Fruit fly (Drosophila melanogaster) whole organism, embryonic: Measurements from ENCODE around the gene dysf.
A peak's percentile ranks its signal among the peaks of the same experiment; 100 is the strongest.

ENCODE experiments used
- Ada2b ChIP-seq: fragments of 200-800 bp; sonication (Bioruptor generic); IDR thresholded peaks from 2 replicates; pipeline ENCODE4 v1.3.6; 2022; ENCODE audit warnings: missing biosample characterization, missing genetic modification characterization
- CG10321 ChIP-seq: fragments of 200-800 bp; sonication (Bioruptor generic); IDR thresholded peaks from 2 replicates; pipeline ENCODE4 v1.3.6; 2022; ENCODE audit warnings: missing biosample characterization, missing genetic modification characterization
- CG10431 ChIP-seq: fragments of 200-800 bp; sonication (Bioruptor generic); optimal IDR thresholded peaks from 3 replicates; lab custom pipeline; 2018; ENCODE audit warnings: missing biosample characterization, mild to moderate bottlenecking, missing genetic modification characterization
- CG11093 ChIP-seq: fragments of 200-800 bp; sonication (Bioruptor generic); IDR thresholded peaks from 3 replicates; pipeline ENCODE4 v1.3.6; 2022; ENCODE audit warnings: missing biosample characterization, missing genetic modification characterization
- CG12071 ChIP-seq: fragments of 200-800 bp; sonication (Bioruptor generic); optimal IDR thresholded peaks from 3 replicates; lab custom pipeline; 2018; ENCODE audit warnings: missing biosample characterization, mild to moderate bottlenecking, missing genetic modification characterization
- CG12155 ChIP-seq: fragments of 200-800 bp; sonication (Bioruptor generic); optimal IDR thresholded peaks from 3 replicates; lab custom pipeline; 2016; ENCODE audit warnings: missing biosample characterization, missing genetic modification characterization
- CG13424 ChIP-seq: fragments of 200-800 bp; sonication (Bioruptor generic); optimal IDR thresholded peaks from 2 replicates; lab custom pipeline; 2019; ENCODE audit warnings: missing biosample characterization, mild to moderate bottlenecking, missing genetic modification characterization, moderate library complexity
- CG16813 ChIP-seq: fragments of 200-800 bp; sonication (Bioruptor generic); IDR thresholded peaks from 3 replicates; pipeline ENCODE4 v1.3.6; 2022; ENCODE audit warnings: missing biosample characterization, missing genetic modification characterization; ENCODE audit not compliant: partially characterized antibody
- CG16863 ChIP-seq: fragments of 200-800 bp; sonication (Bioruptor generic); optimal IDR thresholded peaks from 3 replicates; lab custom pipeline; 2016; ENCODE audit warnings: missing biosample characterization, missing genetic modification characterization
- CG17328 ChIP-seq: fragments of 200-800 bp; sonication (Bioruptor generic); IDR thresholded peaks from 2 replicates; pipeline ENCODE4 v1.3.6; 2022; ENCODE audit warnings: missing biosample characterization, missing genetic modification characterization
- CG18764 ChIP-seq: fragments of 200-800 bp; sonication (Bioruptor generic); optimal IDR thresholded peaks from 3 replicates; lab custom pipeline; 2016; ENCODE audit warnings: missing biosample characterization, missing genetic modification characterization
- CG30431 ChIP-seq: fragments of 200-800 bp; sonication (Bioruptor generic); optimal IDR thresholded peaks from 2 replicates; lab custom pipeline; 2017; ENCODE audit warnings: missing biosample characterization, missing genetic modification characterization
- CG31441 ChIP-seq: fragments of 200-800 bp; sonication (Bioruptor generic); IDR thresholded peaks from 2 replicates; pipeline ENCODE4 v1.3.6; 2022; ENCODE audit warnings: missing biosample characterization, missing genetic modification characterization
- CG4424 ChIP-seq: fragments of 200-800 bp; sonication (Bioruptor generic); optimal IDR thresholded peaks from 3 replicates; lab custom pipeline; 2016; ENCODE audit warnings: missing biosample characterization, missing genetic modification characterization
- CG4617 ChIP-seq: fragments of 200-800 bp; sonication (Bioruptor generic); optimal IDR thresholded peaks from 3 replicates; lab custom pipeline; 2016; ENCODE audit warnings: missing biosample characterization, missing genetic modification characterization, borderline replicate concordance
- CG4854 ChIP-seq: fragments of 200-800 bp; sonication (Bioruptor generic); optimal IDR thresholded peaks from 2 replicates; lab custom pipeline; 2016; ENCODE audit warnings: missing biosample characterization, missing genetic modification characterization, inconsistent platforms
- CG5953 ChIP-seq: fragments of 200-800 bp; sonication (Bioruptor generic); IDR thresholded peaks from 2 replicates; pipeline ENCODE4 v1.3.6; 2022; ENCODE audit warnings: missing biosample characterization, missing genetic modification characterization
- CG6813 ChIP-seq: fragments of 200-800 bp; sonication (Bioruptor generic); optimal IDR thresholded peaks from 2 replicates; lab custom pipeline; 2017; ENCODE audit warnings: missing biosample characterization, missing genetic modification characterization, mild to moderate bottlenecking, moderate library complexity, missing genetic modification reagents
- CG8089 ChIP-seq: fragments of 200-800 bp; sonication (Bioruptor generic); optimal IDR thresholded peaks from 3 replicates; lab custom pipeline; 2016; ENCODE audit warnings: missing biosample characterization, missing genetic modification characterization
- CG8924 ChIP-seq: fragments of 200-800 bp; optimal IDR thresholded peaks from 3 replicates; lab custom pipeline; 2019; ENCODE audit warnings: missing biosample characterization, mild to moderate bottlenecking, missing genetic modification characterization, moderate library complexity
- CG9437 ChIP-seq: fragments of 200-800 bp; sonication (Bioruptor generic); optimal IDR thresholded peaks from 2 replicates; lab custom pipeline; 2018; ENCODE audit warnings: missing biosample characterization, mild to moderate bottlenecking, missing genetic modification characterization
- CG9932 ChIP-seq: fragments of 200-800 bp; sonication (Bioruptor generic); IDR thresholded peaks from 2 replicates; pipeline ENCODE4 v1.3.6; 2022; ENCODE audit warnings: missing biosample characterization, missing genetic modification characterization
- ERR ChIP-seq: fragments of 200-800 bp; sonication (Bioruptor generic); optimal IDR thresholded peaks from 2 replicates; lab custom pipeline; 2016; ENCODE audit warnings: missing biosample characterization, missing genetic modification characterization
- Fer1 ChIP-seq: fragments of 200-800 bp; sonication (Bioruptor generic); optimal IDR thresholded peaks from 2 replicates; lab custom pipeline; 2017; ENCODE audit warnings: missing biosample characterization, mild to moderate bottlenecking, missing genetic modification characterization
- Fer2 ChIP-seq: fragments of 200-800 bp; sonication (Bioruptor generic); optimal IDR thresholded peaks from 2 replicates; lab custom pipeline; 2018; ENCODE audit warnings: missing biosample characterization, mild to moderate bottlenecking, missing genetic modification characterization, moderate library complexity
- Fer3 ChIP-seq: fragments of 200-800 bp; sonication (Bioruptor generic); optimal IDR thresholded peaks from 2 replicates; lab custom pipeline; 2018; ENCODE audit warnings: missing biosample characterization, mild to moderate bottlenecking, missing genetic modification characterization, moderate library complexity
- H15 ChIP-seq: fragments of 200-800 bp; sonication (Bioruptor generic); IDR thresholded peaks from 3 replicates; pipeline ENCODE4 v1.3.6; 2022; ENCODE audit warnings: missing biosample characterization, missing genetic modification characterization
- HLH4C ChIP-seq: fragments of 200-800 bp; sonication (Bioruptor generic); IDR thresholded peaks from 3 replicates; pipeline ENCODE4 v1.3.6; 2022; ENCODE audit warnings: missing biosample characterization, missing genetic modification characterization; ENCODE audit not compliant: partially characterized antibody
- MBD-R2 ChIP-seq: fragments of 200-800 bp; sonication (Bioruptor generic); IDR thresholded peaks from 2 replicates; pipeline ENCODE4 v1.3.6; 2022; ENCODE audit warnings: missing biosample characterization, missing genetic modification characterization
- Ravus ChIP-seq: fragments of 200-800 bp; sonication (Bioruptor generic); IDR thresholded peaks from 2 replicates; pipeline ENCODE4 v1.3.6; 2022; ENCODE audit warnings: missing biosample characterization, missing genetic modification characterization
- Usf ChIP-seq: fragments of 200-800 bp; sonication (Bioruptor generic); optimal IDR thresholded peaks from 2 replicates; lab custom pipeline; 2017; ENCODE audit warnings: missing genotype, missing biosample characterization, missing genetic modification characterization
- bowl ChIP-seq: fragments of 200-800 bp; sonication (Bioruptor generic); IDR thresholded peaks from 2 replicates; pipeline ENCODE4 v1.3.6; 2022; ENCODE audit warnings: missing biosample characterization, missing genetic modification characterization
- chif ChIP-seq, 2 experiments: fragments of 200-800 bp; sonication (Bioruptor generic); optimal IDR thresholded peaks; 3 replicates each; lab custom pipeline; 2016; ENCODE audit warnings: missing biosample characterization in 2 of 2, missing genetic modification characterization in 2 of 2
- dan ChIP-seq: fragments of 200-800 bp; sonication (Bioruptor generic); IDR thresholded peaks from 2 replicates; pipeline ENCODE4 v1.3.6; 2022; ENCODE audit warnings: missing biosample characterization, missing genetic modification characterization
- danr ChIP-seq: fragments of 200-800 bp; sonication (Bioruptor generic); IDR thresholded peaks from 2 replicates; pipeline ENCODE4 v1.3.6; 2022; ENCODE audit warnings: missing biosample characterization, missing genetic modification characterization
- ftz-f1 ChIP-seq: fragments of 200-800 bp; sonication (Bioruptor generic); optimal IDR thresholded peaks from 2 replicates; lab custom pipeline; 2016; ENCODE audit warnings: missing biosample characterization, missing genetic modification characterization
- gcm ChIP-seq: fragments of 200-800 bp; sonication (Bioruptor generic); optimal IDR thresholded peaks from 2 replicates; lab custom pipeline; 2019; ENCODE audit warnings: missing biosample characterization, mild to moderate bottlenecking, missing genetic modification characterization, moderate library complexity
- gsb-n ChIP-seq: fragments of 200-800 bp; sonication (Bioruptor generic); optimal IDR thresholded peaks from 3 replicates; lab custom pipeline; 2018; ENCODE audit warnings: missing biosample characterization, mild to moderate bottlenecking, missing genetic modification characterization
- h ChIP-seq: fragments of >200 bp; optimal IDR thresholded peaks from 2 replicates; lab custom pipeline; 2017
- hth ChIP-seq: fragments of >200 bp; optimal IDR thresholded peaks from 2 replicates; lab custom pipeline; 2017; ENCODE audit warnings: inconsistent platforms
- ken ChIP-seq: fragments of 200-800 bp; sonication (Bioruptor generic); IDR thresholded peaks from 3 replicates; pipeline ENCODE4 v1.3.6; 2022; ENCODE audit warnings: missing biosample characterization, missing genetic modification characterization
- maf-S ChIP-seq: fragments of 200-800 bp; sonication (Bioruptor generic); optimal IDR thresholded peaks from 2 replicates; lab custom pipeline; 2016; ENCODE audit warnings: missing biosample characterization, missing genetic modification characterization
- nau ChIP-seq: fragments of 200-800 bp; sonication (Bioruptor generic); optimal IDR thresholded peaks from 3 replicates; lab custom pipeline; 2017; ENCODE audit warnings: missing biosample characterization, mild to moderate bottlenecking, missing genetic modification characterization, missing genetic modification reagents
- nerfin-2 ChIP-seq: fragments of 200-800 bp; sonication (Bioruptor generic); IDR thresholded peaks from 2 replicates; pipeline ENCODE4 v1.3.6; 2022; ENCODE audit warnings: missing biosample characterization, missing genetic modification characterization; ENCODE audit not compliant: partially characterized antibody
- oc ChIP-seq: fragments of 200-800 bp; sonication (Bioruptor generic); optimal IDR thresholded peaks from 2 replicates; lab custom pipeline; 2018; ENCODE audit warnings: missing biosample characterization, mild to moderate bottlenecking, missing genetic modification characterization, moderate library complexity
- pfk ChIP-seq: fragments of 200-800 bp; sonication (Bioruptor generic); optimal IDR thresholded peaks from 2 replicates; lab custom pipeline; 2018; ENCODE audit warnings: missing biosample characterization, mild to moderate bottlenecking, missing genetic modification characterization, moderate library complexity
- pho ChIP-seq: fragments of 200-800 bp; sonication (Bioruptor generic); optimal IDR thresholded peaks from 2 replicates; lab custom pipeline; 2016; ENCODE audit warnings: missing biosample characterization, missing genetic modification characterization
- pum ChIP-seq: fragments of 200-800 bp; sonication (Bioruptor generic); optimal IDR thresholded peaks from 2 replicates; lab custom pipeline; 2016; ENCODE audit warnings: missing biosample characterization, missing genetic modification characterization
- schlank ChIP-seq: fragments of 200-800 bp; sonication (Bioruptor generic); optimal IDR thresholded peaks from 2 replicates; lab custom pipeline; 2018; ENCODE audit warnings: missing biosample characterization, mild to moderate bottlenecking, missing genetic modification characterization
- ttk ChIP-seq: fragments of 200-800 bp; sonication (Bioruptor generic); IDR thresholded peaks from 2 replicates; pipeline ENCODE4 v2.1.2; 2022; ENCODE audit warnings: missing biosample characterization, missing genetic modification characterization
- tup ChIP-seq: fragments of 200-800 bp; sonication (Bioruptor generic); optimal IDR thresholded peaks from 2 replicates; lab custom pipeline; 2016; ENCODE audit warnings: missing biosample characterization, mild to moderate bottlenecking, missing genetic modification characterization, moderate library complexity
- twi ChIP-seq: fragments of 200-800 bp; optimal IDR thresholded peaks from 2 replicates; lab custom pipeline; 2019; ENCODE audit warnings: missing biosample characterization, mild to moderate bottlenecking, missing genetic modification characterization, moderate library complexity

The dysf gene

dm6 chr3R:26117465-26118081 lies 19.1 kb upstream of the dysf start (continued):
- TF ChIP-seq CG10321 (GFP tag; lab: Robert Waterston, UW) = peak; percentile 88
- TF ChIP-seq Ravus (GFP tag; lab: Robert Waterston, UW) = no peak
- no peak for TF ChIP-seq nerfin-2 (GFP tag; lab: Robert Waterston, UW)
- no peak for TF ChIP-seq CG4617
- TF ChIP-seq pho = no peak
- peak; percentile 5 for TF ChIP-seq CG12071 (GFP tag; lab: Kevin White, UChicago)
- no peak for TF ChIP-seq CG16863 (GFP tag; lab: Kevin White, UChicago)
- TF ChIP-seq CG30431 (GFP tag; lab: Kevin White, UChicago) = no peak
- no peak for TF ChIP-seq CG18764 (GFP tag; lab: Kevin White, UChicago)
- peak; percentile 35 for TF ChIP-seq CG12155
- TF ChIP-seq ERR (GFP tag; lab: Kevin White, UChicago) = no peak
- TF ChIP-seq CG5953 (GFP tag; lab: Robert Waterston, UW) = no peak
- no peak for TF ChIP-seq Fer2
- no peak for TF ChIP-seq CG8089
- no peak for TF ChIP-seq CG10431 (GFP tag; lab: Kevin White, UChicago)
- TF ChIP-seq danr = no peak
- TF ChIP-seq CG6813 = peak; percentile 50
- TF ChIP-seq bowl = no peak
- TF ChIP-seq Fer1 (GFP tag; lab: Kevin White, UChicago) = peak; percentile 63
- no peak for TF ChIP-seq maf-S
- TF ChIP-seq pum (GFP tag; lab: Kevin White, UChicago) = no peak
- TF ChIP-seq ken (GFP tag; lab: Robert Waterston, UW) = no peak
- TF ChIP-seq chif (GFP tag; optimal IDR thresholded peaks at IDR 0.05; lab: Kevin White, UChicago) = no peak
- TF ChIP-seq h (lab: Kevin White, UChicago) = no peak
- no peak for TF ChIP-seq tup (GFP tag; lab: Kevin White, UChicago)
- TF ChIP-seq ftz-f1 = peak; percentile 89
- TF ChIP-seq Usf (GFP tag; lab: Kevin White, UChicago) = peak; percentile 3
- no peak for TF ChIP-seq gsb-n
- TF ChIP-seq Ada2b (GFP tag; lab: Robert Waterston, UW) = no peak
- TF ChIP-seq CG9932 (GFP tag; lab: Robert Waterston, UW) = peak; percentile 60
- no peak for TF ChIP-seq hth (lab: Kevin White, UChicago)
- TF ChIP-seq CG17328 = peak; percentile 56
- peak; percentile 57 for TF ChIP-seq CG13424 (tag; lab: Kevin White, UChicago)
- TF ChIP-seq CG11093 (GFP tag; lab: Robert Waterston, UW) = no peak
- no peak for TF ChIP-seq CG16813 (GFP tag; lab: Robert Waterston, UW)
- no peak for TF ChIP-seq twi
- TF ChIP-seq gcm (GFP tag; lab: Kevin White, UChicago) = no peak
- peak; percentile 53 for TF ChIP-seq oc (tag; lab: Kevin White, UChicago)
- no peak for TF ChIP-seq HLH4C
- TF ChIP-seq CG31441 (GFP tag; lab: Robert Waterston, UW) = peak; percentile 68
- TF ChIP-seq ttk (GFP tag; lab: Robert Waterston, UW) = peak; percentile 31; the same call in 1 of the 2 replicates
- no peak for TF ChIP-seq CG4424
- TF ChIP-seq Fer3 (tag; lab: Kevin White, UChicago) = peak; percentile 57
- no peak for TF ChIP-seq pfk (GFP tag; lab: Kevin White, UChicago)
- TF ChIP-seq CG4854 (GFP tag; lab: Kevin White, UChicago) = no peak
- TF ChIP-seq CG9437 = peak; percentile 41
- peak; percentile 7 for TF ChIP-seq CG8924
- TF ChIP-seq MBD-R2 (GFP tag; lab: Robert Waterston, UW) = no peak
- TF ChIP-seq schlank (tag; lab: Kevin White, UChicago) = no peak
- no peak for TF ChIP-seq nau (GFP tag; lab: Kevin White, UChicago)
- no peak for TF ChIP-seq dan
- no peak for TF ChIP-seq H15 (GFP tag; lab: Robert Waterston, UW)
